Fruit fly (Drosophila melanogaster): ENCODE data around the gene CG9628.

Gene CG9628

DNA sequence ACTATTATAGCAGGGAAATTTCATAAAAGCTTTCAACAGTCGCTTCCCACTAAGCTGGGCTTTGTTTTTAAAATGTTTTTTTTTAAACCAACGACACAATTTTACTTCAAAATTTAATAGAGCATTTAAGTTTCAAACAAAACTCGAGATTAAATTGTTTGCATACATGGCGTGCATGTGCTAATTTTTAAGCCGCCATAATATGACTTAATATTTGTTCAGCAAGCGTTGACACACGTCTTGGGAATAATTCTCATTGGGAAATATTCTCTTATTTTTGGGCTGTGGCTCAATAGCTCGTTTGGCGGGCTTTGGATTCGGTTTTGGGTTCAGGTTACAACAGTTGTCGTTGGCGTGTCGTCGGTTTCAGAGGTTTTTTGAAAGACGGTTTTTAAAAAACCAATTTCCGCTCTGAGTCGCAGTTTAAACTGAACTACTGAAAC, at the start of gene CG9628:
CG9628 (plus strand) TSS at position 340 of the 443 bp plus-strand sequence.
- TF ChIP-seq CG9948 (tag; optimal IDR thresholded peaks at IDR 0.05) (no peak), EcR (GFP tag; optimal IDR thresholded peaks at IDR 0.05) (peak; percentile 41), CG8159 (tag; optimal IDR thresholded peaks at IDR 0.05) (peak; percentile 24), rn (GFP tag; IDR thresholded peaks at IDR 0.05) (no peak; the same call in 1 of the 2 replicates), gl (tag; optimal IDR thresholded peaks at IDR 0.05) (no peak), CG4496 (GFP tag; IDR thresholded peaks at IDR 0.05) (peak; percentile 86), CG34367 (tag; optimal IDR thresholded peaks at IDR 0.05) (no peak), Pif1B (GFP tag; optimal IDR thresholded peaks at IDR 0.05) (peak; percentile 55), CG15710 (tag; optimal IDR thresholded peaks at IDR 0.05) (no peak), CG8301 (tag; optimal IDR thresholded peaks at IDR 0.05) (peak; percentile 19), Ets98B (GFP tag; IDR thresholded peaks at IDR 0.05) (peak; percentile 60; the same call in 1 of the 2 replicates), CG10348 (GFP tag; IDR thresholded peaks at IDR 0.05) (no peak), Pif1A (GFP tag; optimal IDR thresholded peaks at IDR 0.05) (peak; percentile 78), D1 (tag; optimal IDR thresholded peaks at IDR 0.05) (peak; percentile 78), CG13204 (GFP tag; optimal IDR thresholded peaks at IDR 0.05) (no peak), Snoo (tag; optimal IDR thresholded peaks at IDR 0.05) (no peak), CG14655 (GFP tag; optimal IDR thresholded peaks at IDR 0.05) (peak; percentile 11), CG12605 (GFP tag; IDR thresholded peaks at IDR 0.05) (no peak), fd96Ca (GFP tag; IDR thresholded peaks at IDR 0.05) (no peak; the same call in 2 of the 3 replicates), CG32121 (GFP tag; IDR thresholded peaks at IDR 0.05) (no peak), CG17806 (tag; optimal IDR thresholded peaks at IDR 0.05) (no peak)

DNA sequence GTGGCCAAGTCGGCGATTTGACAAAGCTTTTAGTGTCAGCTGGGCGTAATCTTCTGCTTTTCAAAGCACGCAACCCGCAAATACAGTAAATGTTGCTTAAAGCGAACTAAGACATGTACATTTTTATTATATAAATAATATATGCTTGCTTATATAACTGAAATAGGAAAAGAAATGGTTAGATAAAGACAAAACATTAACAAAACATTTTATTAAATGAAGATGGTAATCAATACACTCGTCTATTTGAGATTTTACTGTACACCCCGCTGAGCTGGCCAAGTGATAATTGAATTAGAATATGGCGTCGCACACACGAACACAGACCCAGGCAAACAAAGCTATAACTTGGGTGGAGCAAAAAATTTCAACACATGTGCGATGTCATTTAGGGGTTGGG, 47.9 kb upstream of the CG9628 start:
- TF ChIP-seq CG12605 (GFP tag; IDR thresholded peaks at IDR 0.05) (no peak), CG17806 (tag; optimal IDR thresholded peaks at IDR 0.05) (no peak), CG8159 (tag; optimal IDR thresholded peaks at IDR 0.05) (no peak), CG34367 (tag; optimal IDR thresholded peaks at IDR 0.05) (no peak), D1 (tag; optimal IDR thresholded peaks at IDR 0.05) (no peak), CG15710 (tag; optimal IDR thresholded peaks at IDR 0.05) (no peak), CG9948 (tag; optimal IDR thresholded peaks at IDR 0.05) (no peak), CG32121 (GFP tag; IDR thresholded peaks at IDR 0.05) (no peak), Ets98B (GFP tag; IDR thresholded peaks at IDR 0.05) (no peak), Snoo (tag; optimal IDR thresholded peaks at IDR 0.05) (no peak)

DNA sequence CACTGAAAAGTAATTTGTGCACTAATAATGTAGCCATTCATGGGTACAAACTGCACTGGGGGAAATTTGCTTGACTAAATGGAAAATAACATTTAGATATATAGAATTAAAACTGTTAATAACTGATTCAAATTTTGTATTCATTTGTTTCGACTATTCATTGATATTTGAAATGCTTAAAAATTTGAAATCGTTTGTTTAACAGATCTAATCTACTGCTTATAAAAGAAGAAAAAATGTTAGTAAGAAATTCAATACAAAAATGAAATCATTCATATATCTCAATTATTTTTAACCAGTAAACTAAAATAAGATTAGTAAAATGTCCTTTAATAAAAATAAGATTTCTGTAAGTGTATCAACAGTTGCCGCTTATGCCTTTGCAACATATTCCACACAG, 46.6 kb upstream of the CG9628 start:
- TF ChIP-seq CG10348 (GFP tag; IDR thresholded peaks at IDR 0.05) (no peak), CG32121 (GFP tag; IDR thresholded peaks at IDR 0.05) (no peak), CG8159 (tag; optimal IDR thresholded peaks at IDR 0.05) (no peak), Ets98B (GFP tag; IDR thresholded peaks at IDR 0.05) (no peak), CG17806 (tag; optimal IDR thresholded peaks at IDR 0.05) (no peak), CG13204 (GFP tag; optimal IDR thresholded peaks at IDR 0.05) (no peak), CG9948 (tag; optimal IDR thresholded peaks at IDR 0.05) (no peak), D1 (tag; optimal IDR thresholded peaks at IDR 0.05) (no peak), EcR (GFP tag; optimal IDR thresholded peaks at IDR 0.05) (no peak), fd96Ca (GFP tag; IDR thresholded peaks at IDR 0.05) (no peak), Pif1B (GFP tag; optimal IDR thresholded peaks at IDR 0.05) (no peak), CG8301 (tag; optimal IDR thresholded peaks at IDR 0.05) (no peak)

DNA sequence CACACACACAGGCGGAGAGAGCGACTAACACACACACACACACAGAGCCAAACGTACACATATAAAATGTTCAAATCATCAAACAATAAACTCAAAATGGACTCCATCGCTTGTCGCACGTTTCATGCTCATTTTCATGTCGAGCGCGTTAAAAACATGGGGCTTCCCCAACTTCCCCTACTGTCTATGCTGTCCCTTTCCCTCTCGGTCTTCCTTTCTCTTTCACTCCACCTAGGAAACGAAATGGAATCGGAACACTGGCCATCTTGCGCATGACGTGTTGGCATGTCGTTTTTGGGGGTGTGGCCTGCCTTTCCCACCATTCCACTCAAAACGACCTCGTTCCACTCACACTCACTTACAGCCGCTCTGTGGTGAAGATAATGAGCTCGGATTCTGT, 43.7 kb upstream of the CG9628 start:
- TF ChIP-seq D1 (tag; optimal IDR thresholded peaks at IDR 0.05) (peak; percentile 61), Snoo (tag; optimal IDR thresholded peaks at IDR 0.05) (no peak), gl (tag; optimal IDR thresholded peaks at IDR 0.05) (no peak)

DNA sequence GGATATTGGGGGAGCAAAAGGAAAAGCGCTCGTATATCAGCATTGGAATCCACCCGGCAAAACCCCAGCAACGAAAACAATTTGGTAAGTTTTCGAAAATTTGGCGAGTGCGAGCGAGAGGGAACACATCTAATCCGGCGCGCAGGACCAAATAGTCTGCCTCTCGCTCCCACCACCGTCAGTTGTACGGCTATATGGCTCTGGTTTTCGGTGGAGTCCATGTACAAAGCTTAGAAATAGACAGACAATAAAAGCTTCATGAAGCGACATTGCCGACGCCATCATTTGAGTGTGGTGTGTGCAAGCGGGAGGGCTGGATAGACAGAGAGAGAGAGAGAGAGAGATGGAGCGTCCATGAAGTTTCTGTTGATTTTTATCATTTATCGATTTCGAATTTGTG, 42.3 kb upstream of the CG9628 start:
- no peak for TF ChIP-seq D1 (tag; optimal IDR thresholded peaks at IDR 0.05)

DNA sequence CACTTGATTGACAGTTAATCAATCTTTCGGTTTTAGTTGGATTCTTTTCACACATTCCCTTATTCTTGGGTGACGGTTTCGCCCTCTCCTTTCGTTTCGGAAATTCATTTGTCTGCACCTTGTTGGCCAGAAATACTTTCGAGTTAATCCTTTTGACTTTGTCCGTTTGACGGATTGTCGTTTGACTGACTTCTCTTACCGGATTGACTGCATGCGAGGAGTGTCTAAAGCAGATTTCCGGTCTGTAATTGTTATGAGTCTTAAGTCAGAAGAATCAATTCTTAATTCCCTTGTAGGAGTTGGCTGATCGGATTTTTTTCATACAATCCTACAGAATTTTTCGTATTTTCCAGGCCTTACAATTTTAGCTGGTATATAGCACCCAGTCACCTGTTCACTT, 39.9 kb upstream of the CG9628 start:
- TF ChIP-seq CG15710 (tag; optimal IDR thresholded peaks at IDR 0.05) (no peak), CG10348 (GFP tag; IDR thresholded peaks at IDR 0.05) (no peak), Snoo (tag; optimal IDR thresholded peaks at IDR 0.05) (no peak), CG34367 (tag; optimal IDR thresholded peaks at IDR 0.05) (no peak), rn (GFP tag; IDR thresholded peaks at IDR 0.05) (no peak), CG8301 (tag; optimal IDR thresholded peaks at IDR 0.05) (no peak)

DNA sequence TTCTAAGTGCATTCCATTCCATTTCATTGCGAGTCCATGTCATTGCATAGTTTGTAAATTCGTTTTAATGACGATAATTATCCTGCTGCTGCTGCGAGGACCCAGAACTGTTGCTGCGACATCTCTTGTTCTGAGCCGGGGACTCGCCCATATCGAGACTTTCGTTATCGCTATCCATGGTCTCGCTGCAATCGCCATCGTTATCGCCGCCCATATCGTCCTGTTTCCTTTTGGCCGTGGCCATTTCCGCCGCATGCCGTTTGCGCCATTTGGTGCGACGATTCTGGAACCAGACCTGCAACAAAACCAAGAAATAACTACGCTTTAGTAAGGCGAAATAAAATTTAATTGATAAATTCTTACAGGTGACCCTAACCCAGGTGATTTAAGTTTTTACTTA, 38.8 kb upstream of the CG9628 start:
- TF ChIP-seq CG9948 (tag; optimal IDR thresholded peaks at IDR 0.05) (no peak), CG4496 (GFP tag; IDR thresholded peaks at IDR 0.05) (no peak), Pif1A (GFP tag; optimal IDR thresholded peaks at IDR 0.05) (no peak), CG17806 (tag; optimal IDR thresholded peaks at IDR 0.05) (no peak), Ets98B (GFP tag; IDR thresholded peaks at IDR 0.05) (no peak), CG8159 (tag; optimal IDR thresholded peaks at IDR 0.05) (no peak), CG34367 (tag; optimal IDR thresholded peaks at IDR 0.05) (no peak), CG12605 (GFP tag; IDR thresholded peaks at IDR 0.05) (no peak), CG14655 (GFP tag; optimal IDR thresholded peaks at IDR 0.05) (no peak), gl (tag; optimal IDR thresholded peaks at IDR 0.05) (no peak), CG15710 (tag; optimal IDR thresholded peaks at IDR 0.05) (no peak), rn (GFP tag; IDR thresholded peaks at IDR 0.05) (no peak), EcR (GFP tag; optimal IDR thresholded peaks at IDR 0.05) (no peak)
